Fruit fly (Drosophila melanogaster) whole organism, embryonic: ENCODE data around the gene Rab9Fb.
A peak's percentile ranks its signal among the peaks of the same experiment; 100 is the strongest.

ENCODE experiments used
- Ada2b ChIP-seq: fragments of 200-800 bp; sonication (Bioruptor generic); IDR thresholded peaks from 2 replicates; pipeline ENCODE4 v1.3.6; 2022; ENCODE audit warnings: missing biosample characterization, missing genetic modification characterization
- CG11398 ChIP-seq: fragments of 200-800 bp; sonication (Bioruptor generic); optimal IDR thresholded peaks from 2 replicates; lab custom pipeline; 2016; ENCODE audit warnings: missing biosample characterization, missing genetic modification characterization
- CG11504 ChIP-seq: fragments of 200-800 bp; sonication (Bioruptor generic); optimal IDR thresholded peaks from 3 replicates; lab custom pipeline; 2019; ENCODE audit warnings: missing biosample characterization, mild to moderate bottlenecking, missing genetic modification characterization, moderate library complexity
- CG11696 ChIP-seq: fragments of 200-800 bp; sonication (Bioruptor generic); IDR thresholded peaks from 2 replicates; pipeline ENCODE4 v1.3.6; 2022; ENCODE audit warnings: missing biosample characterization, missing genetic modification characterization
- CG14441 ChIP-seq: fragments of 200-800 bp; sonication (Bioruptor generic); IDR thresholded peaks from 2 replicates; pipeline ENCODE4 v1.3.6; 2022; ENCODE audit warnings: missing biosample characterization, missing genetic modification characterization
- CG15011 ChIP-seq: fragments of 200-800 bp; sonication (Bioruptor generic); optimal IDR thresholded peaks from 3 replicates; lab custom pipeline; 2018; ENCODE audit warnings: missing biosample characterization, mild to moderate bottlenecking, missing genetic modification characterization
- CG1603 ChIP-seq: fragments of 200-800 bp; sonication (Bioruptor generic); optimal IDR thresholded peaks from 2 replicates; lab custom pipeline; 2019; ENCODE audit warnings: missing biosample characterization, mild to moderate bottlenecking, missing genetic modification characterization, moderate library complexity
- CG18764 ChIP-seq: fragments of 200-800 bp; sonication (Bioruptor generic); optimal IDR thresholded peaks from 3 replicates; lab custom pipeline; 2016; ENCODE audit warnings: missing biosample characterization, missing genetic modification characterization
- CG32532 ChIP-seq: fragments of 200-800 bp; sonication (Bioruptor generic); IDR thresholded peaks from 2 replicates; pipeline ENCODE4 v1.3.6; 2022; ENCODE audit warnings: missing biosample characterization, missing genetic modification characterization
- CG3407 ChIP-seq: fragments of 200-800 bp; sonication (Bioruptor generic); optimal IDR thresholded peaks from 2 replicates; lab custom pipeline; 2018; ENCODE audit warnings: missing biosample characterization, mild to moderate bottlenecking, missing genetic modification characterization
- CG4730 ChIP-seq: fragments of 200-800 bp; sonication (Bioruptor generic); IDR thresholded peaks from 2 replicates; pipeline ENCODE4 v1.3.6; 2022; ENCODE audit warnings: missing biosample characterization, missing genetic modification characterization
- CG6654 ChIP-seq: fragments of 200-800 bp; sonication (Bioruptor generic); optimal IDR thresholded peaks from 2 replicates; lab custom pipeline; 2017; ENCODE audit warnings: missing biosample characterization, mild to moderate bottlenecking, missing genetic modification characterization
- CG7839 ChIP-seq: fragments of 200-800 bp; sonication (Bioruptor generic); optimal IDR thresholded peaks from 3 replicates; lab custom pipeline; 2018; ENCODE audit warnings: missing biosample characterization, mild to moderate bottlenecking, missing genetic modification characterization, moderate library complexity
- CG9215 ChIP-seq: fragments of 200-800 bp; sonication (Bioruptor generic); IDR thresholded peaks from 2 replicates; pipeline ENCODE4 v1.3.6; 2022; ENCODE audit warnings: missing biosample characterization, missing genetic modification characterization
- CTCF ChIP-seq: fragments of 200-800 bp; sonication (Bioruptor generic); optimal IDR thresholded peaks from 2 replicates; lab custom pipeline; 2017; ENCODE audit warnings: missing biosample characterization, mild to moderate bottlenecking, missing genetic modification characterization, moderate library complexity
- Elba2 ChIP-seq: fragments of 200-800 bp; sonication (Bioruptor generic); optimal IDR thresholded peaks from 3 replicates; lab custom pipeline; 2016; ENCODE audit warnings: missing biosample characterization, missing genetic modification characterization
- H2.0 ChIP-seq: fragments of 200-800 bp; sonication (Bioruptor generic); IDR thresholded peaks from 2 replicates; pipeline ENCODE4 v1.3.6; 2022; ENCODE audit warnings: missing biosample characterization, missing genetic modification characterization
- Hr3 ChIP-seq: fragments of 200-800 bp; sonication (Bioruptor generic); optimal IDR thresholded peaks from 3 replicates; lab custom pipeline; 2016; ENCODE audit warnings: missing biosample characterization, missing genetic modification characterization
- Lhr ChIP-seq: fragments of 200-800 bp; sonication (Bioruptor generic); optimal IDR thresholded peaks from 3 replicates; lab custom pipeline; 2017; ENCODE audit warnings: mild to moderate bottlenecking, missing biosample characterization, missing genetic modification reagents, missing genetic modification characterization
- Six4 ChIP-seq: fragments of 200-800 bp; sonication (Bioruptor generic); optimal IDR thresholded peaks from 2 replicates; lab custom pipeline; 2016; ENCODE audit warnings: missing biosample characterization, missing genetic modification characterization
- Sox102F ChIP-seq: fragments of 200-800 bp; sonication (Bioruptor generic); optimal IDR thresholded peaks from 2 replicates; lab custom pipeline; 2018; ENCODE audit warnings: missing biosample characterization, mild to moderate bottlenecking, missing genetic modification characterization, moderate library complexity
- Trl ChIP-seq, 3 experiments: fragments of >200 bp in 2 of 3; fragments of 200-800 bp in 1 of 3; sonication (Bioruptor generic) in 1 of 3; optimal IDR thresholded peaks; 2 replicates in 1 of 3; 3 replicates in 2 of 3; lab custom pipeline; 2016 to 2017; ENCODE audit warnings: missing biosample characterization in 1 of 3, missing genetic modification characterization in 1 of 3
- Xrp1 ChIP-seq: fragments of 200-800 bp; sonication (Bioruptor generic); IDR thresholded peaks from 2 replicates; pipeline ENCODE4 v1.3.6; 2022; ENCODE audit warnings: missing biosample characterization, missing genetic modification characterization
- ab ChIP-seq: fragments of 200-800 bp; sonication (Bioruptor generic); optimal IDR thresholded peaks from 2 replicates; lab custom pipeline; 2016; ENCODE audit warnings: missing biosample characterization, missing genetic modification characterization
- aop ChIP-seq: fragments of 200-800 bp; sonication (Bioruptor generic); IDR thresholded peaks from 2 replicates; pipeline ENCODE4 v1.3.6; 2022; ENCODE audit warnings: missing biosample characterization, missing genetic modification characterization
- bsh ChIP-seq, 2 experiments: fragments of 200-800 bp; sonication (Bioruptor generic); optimal IDR thresholded peaks; 2 replicates each; lab custom pipeline; 2017 to 2018; ENCODE audit warnings: mild to moderate bottlenecking in 2 of 2, missing biosample characterization in 2 of 2, missing genetic modification characterization in 2 of 2, moderate library complexity in 1 of 2
- cato ChIP-seq: fragments of 200-800 bp; sonication (Bioruptor generic); optimal IDR thresholded peaks from 2 replicates; lab custom pipeline; 2016; ENCODE audit warnings: missing biosample characterization, missing genetic modification characterization, borderline replicate concordance
- chif ChIP-seq, 2 experiments: fragments of 200-800 bp; sonication (Bioruptor generic); optimal IDR thresholded peaks; 3 replicates each; lab custom pipeline; 2016; ENCODE audit warnings: missing biosample characterization in 2 of 2, missing genetic modification characterization in 2 of 2
- chinmo ChIP-seq: fragments of 200-800 bp; sonication (Bioruptor generic); IDR thresholded peaks from 4 replicates; pipeline ENCODE4 v1.3.6; 2022; ENCODE audit warnings: missing biosample characterization, missing genetic modification characterization; ENCODE audit not compliant: partially characterized antibody
- crol ChIP-seq: fragments of 200-800 bp; sonication (Bioruptor generic); IDR thresholded peaks from 2 replicates; pipeline ENCODE4 v1.3.6; 2022; ENCODE audit warnings: missing biosample characterization, missing genetic modification characterization
- da ChIP-seq: fragments of 200-800 bp; sonication (Bioruptor generic); optimal IDR thresholded peaks from 2 replicates; lab custom pipeline; 2016; ENCODE audit warnings: missing biosample characterization, missing genetic modification characterization
- gem ChIP-seq: fragments of 200-800 bp; sonication (Bioruptor generic); optimal IDR thresholded peaks from 2 replicates; lab custom pipeline; 2019; ENCODE audit warnings: missing biosample characterization, mild to moderate bottlenecking, missing genetic modification characterization, moderate library complexity
- hth ChIP-seq: fragments of >200 bp; optimal IDR thresholded peaks from 2 replicates; lab custom pipeline; 2017; ENCODE audit warnings: inconsistent platforms
- ind ChIP-seq: fragments of 200-800 bp; sonication (Bioruptor generic); optimal IDR thresholded peaks from 3 replicates; lab custom pipeline; 2016; ENCODE audit warnings: missing biosample characterization, missing genetic modification characterization
- ken ChIP-seq: fragments of 200-800 bp; sonication (Bioruptor generic); IDR thresholded peaks from 3 replicates; pipeline ENCODE4 v1.3.6; 2022; ENCODE audit warnings: missing biosample characterization, missing genetic modification characterization
- nom ChIP-seq: fragments of 200-800 bp; sonication (Bioruptor generic); optimal IDR thresholded peaks from 2 replicates; lab custom pipeline; 2017; ENCODE audit warnings: missing biosample characterization, missing genetic modification characterization, mild to moderate bottlenecking, moderate library complexity, missing genetic modification reagents
- org-1 ChIP-seq: fragments of 200-800 bp; sonication (Bioruptor generic); optimal IDR thresholded peaks from 2 replicates; lab custom pipeline; 2017; ENCODE audit warnings: missing biosample characterization, missing genetic modification characterization
- pan ChIP-seq, 4 experiments: fragments of >200 bp in 3 of 4; fragments of 200-800 bp in 1 of 4; sonication (Bioruptor generic) in 1 of 4; optimal IDR thresholded peaks in 3 of 4; IDR thresholded peaks in 1 of 4; 2 replicates each; pipeline versions ENCODE4 v1.3.6 to Lab custom; 2017 to 2022; ENCODE audit warnings: missing biosample characterization in 2 of 4, missing genetic modification characterization in 2 of 4, mixed read lengths in 1 of 4
- pita ChIP-seq: fragments of 200-800 bp; sonication (Bioruptor generic); optimal IDR thresholded peaks from 2 replicates; lab custom pipeline; 2017; ENCODE audit warnings: missing biosample characterization, mild to moderate bottlenecking, missing genetic modification characterization
- sc ChIP-seq, 3 experiments: fragments of >200 bp in 2 of 3; fragments of 200-800 bp in 1 of 3; sonication (Bioruptor generic) in 1 of 3; optimal IDR thresholded peaks; 2 replicates in 2 of 3; 3 replicates in 1 of 3; lab custom pipeline; 2017; ENCODE audit warnings: mild to moderate bottlenecking in 1 of 3, missing biosample characterization in 1 of 3, missing genetic modification characterization in 1 of 3, missing genetic modification reagents in 1 of 3
- slbo ChIP-seq: fragments of 200-800 bp; sonication (Bioruptor generic); IDR thresholded peaks from 2 replicates; pipeline ENCODE4 v1.3.6; 2022; ENCODE audit warnings: missing biosample characterization, missing genetic modification characterization
- sna ChIP-seq: fragments of 200-800 bp; sonication (Bioruptor generic); IDR thresholded peaks from 2 replicates; pipeline ENCODE4 v1.3.6; 2022; ENCODE audit warnings: missing biosample characterization, missing genetic modification characterization; ENCODE audit not compliant: partially characterized antibody
- so ChIP-seq: fragments of 200-800 bp; sonication (Bioruptor generic); IDR thresholded peaks from 3 replicates; pipeline ENCODE4 v1.3.6; 2022; ENCODE audit warnings: missing biosample characterization, missing genetic modification characterization
- tio ChIP-seq: fragments of 200-800 bp; sonication (Bioruptor generic); optimal IDR thresholded peaks from 2 replicates; lab custom pipeline; 2017; ENCODE audit warnings: missing biosample characterization, missing genetic modification characterization, inconsistent platforms
- toy ChIP-seq: fragments of 200-800 bp; sonication (Bioruptor generic); IDR thresholded peaks from 2 replicates; pipeline ENCODE4 v1.3.6; 2022; ENCODE audit warnings: missing biosample characterization, missing genetic modification characterization
- unc-4 ChIP-seq: fragments of 200-800 bp; sonication (Bioruptor generic); IDR thresholded peaks from 2 replicates; pipeline ENCODE4 v1.3.6; 2022; ENCODE audit warnings: missing biosample characterization, missing genetic modification characterization; ENCODE audit not compliant: partially characterized antibody
- wor ChIP-seq: fragments of 200-800 bp; sonication (Bioruptor generic); IDR thresholded peaks from 2 replicates; pipeline ENCODE4 v1.3.6; 2022; ENCODE audit warnings: missing biosample characterization, missing genetic modification characterization
- z ChIP-seq: fragments of 200-800 bp; sonication (Bioruptor generic); IDR thresholded peaks from 3 replicates; pipeline ENCODE4 v1.3.6; 2022; ENCODE audit warnings: missing biosample characterization, missing genetic modification characterization

Gene Rab9Fb

DNA sequence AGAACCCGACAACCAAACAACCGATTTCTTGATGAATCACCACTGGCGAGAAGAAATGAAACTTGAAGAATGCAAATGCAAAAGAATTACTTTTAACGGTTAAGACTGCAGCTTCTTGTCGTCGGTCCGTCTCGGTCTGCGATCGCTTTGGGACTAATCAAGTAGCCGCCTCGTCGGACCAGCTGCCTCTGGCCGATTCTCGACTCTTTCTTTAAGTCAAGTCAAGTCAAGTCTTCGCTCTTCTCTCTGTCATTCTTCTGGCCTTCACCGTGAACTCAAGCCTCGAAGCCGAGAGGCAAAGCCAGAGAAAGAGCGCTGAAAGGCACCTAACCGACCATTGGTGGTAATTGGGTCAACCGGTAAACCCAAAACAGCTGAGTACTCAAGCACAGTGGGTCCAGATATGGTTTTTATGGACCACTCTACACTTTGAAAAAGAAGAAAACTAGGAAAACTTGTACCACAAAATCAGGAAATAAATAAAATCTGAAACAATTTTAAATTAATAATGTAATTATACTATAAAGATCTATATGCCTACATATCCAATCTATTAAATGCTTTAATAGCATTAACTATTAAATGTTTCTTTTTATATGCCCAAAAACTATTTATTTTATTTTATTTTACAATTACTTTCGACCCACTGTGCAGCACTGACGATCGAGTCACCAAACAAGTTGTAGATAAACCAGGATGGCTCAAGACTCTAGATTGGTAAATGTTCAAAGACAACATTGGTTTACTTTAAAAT, 14.9 kb upstream of the Rab9Fb start, which contains the start of gene C901 (continued):
- TF ChIP-seq Elba2 (no peak), Xrp1 (peak; percentile 75), Sox102F (peak; percentile 80), z (GFP tag; lab: Robert Waterston, UW) (no peak), toy (GFP tag; lab: Robert Waterston, UW) (no peak), CG4730 (GFP tag; lab: Robert Waterston, UW) (peak; percentile 63), gem (tag; lab: Kevin White, UChicago) (peak; percentile 90), pita (GFP tag; lab: Kevin White, UChicago) (no peak), chif (GFP tag; optimal IDR thresholded peaks at IDR 0.05; lab: Kevin White, UChicago) (no peak), aop (GFP tag; lab: Robert Waterston, UW) (no peak), CG15011 (GFP tag; lab: Kevin White, UChicago) (no peak), ab (GFP tag; lab: Kevin White, UChicago) (no peak), pan (optimal IDR thresholded peaks at IDR 0.05; lab: Kevin White, UChicago) (no peak), pan (GFP tag; optimal IDR thresholded peaks at IDR 0.05 in 1 of 2, IDR thresholded peaks at IDR 0.05 in 1 of 2) (peak in 1 of 2 experiments; percentile 58), cato (GFP tag; lab: Kevin White, UChicago) (peak; percentile 2), CG11696 (GFP tag; lab: Robert Waterston, UW) (no peak), CG18764 (peak; percentile 20), CG7839 (peak; percentile 83), sc (optimal IDR thresholded peaks at IDR 0.05; lab: Kevin White, UChicago) (no peak), sc (GFP tag; optimal IDR thresholded peaks at IDR 0.05; lab: Kevin White, UChicago) (peak; percentile 45), bsh (GFP tag; optimal IDR thresholded peaks at IDR 0.05; lab: Kevin White, UChicago) (peak in 1 of 2 experiments; percentile 87), H2.0 (GFP tag; lab: Robert Waterston, UW) (peak; percentile 54; the same call in 1 of the 2 replicates), Trl (optimal IDR thresholded peaks at IDR 0.05; lab: Kevin White, UChicago) (no peak), Trl (GFP tag; optimal IDR thresholded peaks at IDR 0.05; lab: Kevin White, UChicago) (no peak), Six4 (GFP tag; lab: Kevin White, UChicago) (peak; percentile 49), unc-4 (GFP tag; lab: Robert Waterston, UW) (no peak), CG32532 (GFP tag; lab: Robert Waterston, UW) (peak; percentile 57; the same call in 1 of the 2 replicates), tio (GFP tag; lab: Kevin White, UChicago) (peak; percentile 61), Lhr (GFP tag; lab: Kevin White, UChicago) (peak; percentile 26), org-1 (GFP tag; lab: Kevin White, UChicago) (peak; percentile 41), CG3407 (GFP tag; lab: Kevin White, UChicago) (peak; percentile 57), CG9215 (GFP tag; lab: Robert Waterston, UW) (0 out of 2 replicates have a peak, but pooled peaks have one; percentile 18), so (GFP tag; lab: Robert Waterston, UW) (peak; percentile 63; the same call in 1 of the 3 replicates), Hr3 (GFP tag; lab: Kevin White, UChicago) (peak; percentile 56), CG6654 (GFP tag; lab: Kevin White, UChicago) (peak; percentile 31), slbo (GFP tag; lab: Robert Waterston, UW) (peak; percentile 38; the same call in 1 of the 2 replicates), CG11398 (GFP tag; lab: Kevin White, UChicago) (no peak), CG11504 (tag; lab: Kevin White, UChicago) (peak; percentile 88), crol (GFP tag; lab: Robert Waterston, UW) (no peak), sna (GFP tag; lab: Robert Waterston, UW) (no peak), Ada2b (GFP tag; lab: Robert Waterston, UW) (peak; percentile 49), CG14441 (GFP tag; lab: Robert Waterston, UW) (peak; percentile 49; the same call in 1 of the 2 replicates), da (GFP tag; lab: Kevin White, UChicago) (no peak), CG1603 (tag; lab: Kevin White, UChicago) (no peak), wor (GFP tag; lab: Robert Waterston, UW) (peak; percentile 51; the same call in 1 of the 2 replicates), nom (GFP tag; lab: Kevin White, UChicago) (no peak), hth (lab: Kevin White, UChicago) (no peak), ind (GFP tag; lab: Kevin White, UChicago) (peak; percentile 57), chinmo (no peak), ken (GFP tag; lab: Robert Waterston, UW) (no peak), CTCF (GFP tag; lab: Kevin White, UChicago) (peak; percentile 16)
